Worm (Caenorhabditis elegans) whole organism, young adult: ENCODE measurements around the gene F55B11.2.

Experiments used
- F39B2.1 ChIP-seq: fragments of 200-800 bp; sonication (Bioruptor generic); IDR thresholded peaks from 2 replicates; pipeline ENCODE4 v1.3.6; 2022; ENCODE audit warnings: missing genetic modification reagents, missing genetic modification characterization, missing compliant biosample characterization
- F57A8.1 ChIP-seq: fragments of 200-800 bp; sonication (Bioruptor generic); optimal IDR thresholded peaks from 2 replicates; lab custom pipeline; 2018; ENCODE audit warnings: mild to moderate bottlenecking, missing genetic modification characterization, moderate library complexity, missing compliant biosample characterization
- K12H6.12 ChIP-seq: fragments of 200-800 bp; sonication (Bioruptor generic); optimal IDR thresholded peaks from 2 replicates; lab custom pipeline; 2018; ENCODE audit warnings: mild to moderate bottlenecking, missing genetic modification characterization, missing compliant biosample characterization
- Y53F4B.3 ChIP-seq: fragments of 200-800 bp; sonication (Bioruptor generic); IDR thresholded peaks from 2 replicates; pipeline ENCODE4 v1.3.6; 2022; ENCODE audit warnings: missing genetic modification reagents, missing genetic modification characterization, missing compliant biosample characterization
- ZK185.1 ChIP-seq: sonication (generic microtip); optimal IDR thresholded peaks from 2 replicates; lab custom pipeline; 2016; ENCODE audit warnings: mild to moderate bottlenecking, missing genetic modification characterization, missing compliant biosample characterization; ENCODE audit not compliant: poor library complexity, severe bottlenecking
- athp-1 ChIP-seq: sonication (generic microtip); optimal IDR thresholded peaks from 2 replicates; lab custom pipeline; 2017; ENCODE audit warnings: mild to moderate bottlenecking, missing genetic modification characterization, missing compliant biosample characterization
- attf-6 ChIP-seq: fragments of 200-800 bp; sonication (Bioruptor generic); IDR thresholded peaks from 2 replicates; pipeline ENCODE4 v1.3.6; 2022; ENCODE audit warnings: missing genetic modification reagents, missing genetic modification characterization, missing compliant biosample characterization
- ccch-3 ChIP-seq: fragments of 200-800 bp; sonication (Bioruptor generic); optimal IDR thresholded peaks from 2 replicates; lab custom pipeline; 2018; ENCODE audit warnings: mild to moderate bottlenecking, missing genetic modification characterization, missing compliant biosample characterization
- ceh-100 ChIP-seq: fragments of 200-800 bp; sonication (Bioruptor generic); IDR thresholded peaks from 2 replicates; pipeline ENCODE4 v1.3.6; 2022; ENCODE audit warnings: missing genetic modification reagents, missing genetic modification characterization, missing compliant biosample characterization
- chd-7 ChIP-seq: sonication (generic microtip); optimal IDR thresholded peaks from 2 replicates; lab custom pipeline; 2016; ENCODE audit warnings: mild to moderate bottlenecking, missing genetic modification characterization, moderate library complexity, missing compliant biosample characterization
- die-1 ChIP-seq: sonication (generic microtip); optimal IDR thresholded peaks from 2 replicates; lab custom pipeline; 2016; ENCODE audit warnings: missing genotype, mild to moderate bottlenecking, missing genetic modification characterization, missing compliant biosample characterization
- egrh-3 ChIP-seq: fragments of 200-800 bp; sonication (Bioruptor generic); IDR thresholded peaks from 2 replicates; pipeline ENCODE4 v1.3.6; 2022; ENCODE audit warnings: missing genetic modification reagents, missing genetic modification characterization, missing compliant biosample characterization
- ets-4 ChIP-seq: fragments of 200-800 bp; sonication (Bioruptor generic); optimal IDR thresholded peaks from 2 replicates; lab custom pipeline; 2018; ENCODE audit warnings: mild to moderate bottlenecking, missing genetic modification characterization, missing compliant biosample characterization
- him-1 ChIP-seq: sonication (generic microtip); optimal IDR thresholded peaks from 2 replicates; lab custom pipeline; 2016; ENCODE audit warnings: missing genotype, missing genetic modification reagents, missing genetic modification characterization, missing compliant biosample characterization
- hmg-1.2 ChIP-seq: fragments of 200-800 bp; sonication (Bioruptor generic); IDR thresholded peaks from 2 replicates; pipeline ENCODE4 v1.3.6; 2022; ENCODE audit warnings: missing genetic modification reagents, missing genetic modification characterization, missing compliant biosample characterization
- hrde-1 ChIP-seq: sonication (generic microtip); optimal IDR thresholded peaks from 2 replicates; lab custom pipeline; 2016; ENCODE audit warnings: missing genetic modification characterization, mild to moderate bottlenecking, missing compliant biosample characterization, moderate library complexity, missing genotype, missing genetic modification reagents, borderline replicate concordance
- madf-10 ChIP-seq: sonication (generic microtip); optimal IDR thresholded peaks from 2 replicates; lab custom pipeline; 2016; ENCODE audit warnings: mild to moderate bottlenecking, missing genetic modification characterization, missing compliant biosample characterization
- mxl-1 ChIP-seq: sonication (generic microtip); optimal IDR thresholded peaks from 2 replicates; lab custom pipeline; 2016; ENCODE audit warnings: missing genetic modification characterization, missing compliant biosample characterization
- nfyb-1 ChIP-seq: fragments of 200-800 bp; sonication (Bioruptor generic); IDR thresholded peaks from 2 replicates; pipeline ENCODE4 v1.3.6; 2022; ENCODE audit warnings: missing genetic modification reagents, missing genetic modification characterization, missing compliant biosample characterization
- nhr-27 ChIP-seq: fragments of 200-800 bp; sonication (Bioruptor generic); optimal IDR thresholded peaks from 2 replicates; lab custom pipeline; 2018; ENCODE audit warnings: mild to moderate bottlenecking, missing genetic modification characterization, moderate library complexity, missing compliant biosample characterization
- nhr-80 ChIP-seq: sonication (generic microtip); optimal IDR thresholded peaks from 2 replicates; lab custom pipeline; 2016; ENCODE audit warnings: missing genetic modification characterization, missing compliant biosample characterization
- nhr-90 ChIP-seq: sonication (generic microtip); optimal IDR thresholded peaks from 2 replicates; lab custom pipeline; 2016; ENCODE audit warnings: missing genotype, mild to moderate bottlenecking, missing genetic modification characterization, missing compliant biosample characterization
- pbrm-1 ChIP-seq: fragments of 200-800 bp; sonication (Bioruptor generic); IDR thresholded peaks from 2 replicates; pipeline ENCODE4 v1.3.6; 2022; ENCODE audit warnings: missing genetic modification reagents, missing genetic modification characterization, missing compliant biosample characterization
- snpc-1.1 ChIP-seq: sonication (generic microtip); optimal IDR thresholded peaks from 2 replicates; lab custom pipeline; 2017; ENCODE audit warnings: missing genetic modification characterization, mild to moderate bottlenecking, missing compliant biosample characterization, antibody characterized with exemption, moderate library complexity, missing genotype, missing genetic modification reagents; ENCODE audit not compliant: insufficient read depth
- snpc-3.4 ChIP-seq: sonication (generic microtip); optimal IDR thresholded peaks from 2 replicates; lab custom pipeline; 2017; ENCODE audit warnings: missing genetic modification characterization, mild to moderate bottlenecking, missing compliant biosample characterization, antibody characterized with exemption, moderate library complexity, missing genotype, missing genetic modification reagents
- snpc-4 ChIP-seq, 5 experiments: fragments of 150-350 bp in 1 of 5; sonication (generic microtip) in 4 of 5; optimal IDR thresholded peaks; 2 replicates each; lab custom pipeline; 2014 to 2018; ENCODE audit warnings: missing genetic modification characterization in 5 of 5, missing biosample characterization in 3 of 5, antibody characterized with exemption in 2 of 5, mild to moderate bottlenecking in 2 of 5, missing compliant biosample characterization in 2 of 5, missing genotype in 2 of 5, moderate library complexity in 2 of 5, missing genetic modification reagents in 1 of 5
- somi-1 ChIP-seq: fragments of 200-800 bp; sonication (Bioruptor generic); optimal IDR thresholded peaks from 2 replicates; lab custom pipeline; 2018; ENCODE audit warnings: mild to moderate bottlenecking, missing genetic modification characterization, missing compliant biosample characterization
- unc-62 ChIP-seq: fragments of 150-350 bp; optimal IDR thresholded peaks from 2 replicates; lab custom pipeline; 2014; ENCODE audit warnings: missing biosample characterization, missing genetic modification reagents, missing genetic modification characterization
- ztf-26 ChIP-seq: sonication (generic microtip); optimal IDR thresholded peaks from 2 replicates; lab custom pipeline; 2017; ENCODE audit warnings: missing genetic modification characterization, missing compliant biosample characterization

F55B11.2 gene

DNA sequence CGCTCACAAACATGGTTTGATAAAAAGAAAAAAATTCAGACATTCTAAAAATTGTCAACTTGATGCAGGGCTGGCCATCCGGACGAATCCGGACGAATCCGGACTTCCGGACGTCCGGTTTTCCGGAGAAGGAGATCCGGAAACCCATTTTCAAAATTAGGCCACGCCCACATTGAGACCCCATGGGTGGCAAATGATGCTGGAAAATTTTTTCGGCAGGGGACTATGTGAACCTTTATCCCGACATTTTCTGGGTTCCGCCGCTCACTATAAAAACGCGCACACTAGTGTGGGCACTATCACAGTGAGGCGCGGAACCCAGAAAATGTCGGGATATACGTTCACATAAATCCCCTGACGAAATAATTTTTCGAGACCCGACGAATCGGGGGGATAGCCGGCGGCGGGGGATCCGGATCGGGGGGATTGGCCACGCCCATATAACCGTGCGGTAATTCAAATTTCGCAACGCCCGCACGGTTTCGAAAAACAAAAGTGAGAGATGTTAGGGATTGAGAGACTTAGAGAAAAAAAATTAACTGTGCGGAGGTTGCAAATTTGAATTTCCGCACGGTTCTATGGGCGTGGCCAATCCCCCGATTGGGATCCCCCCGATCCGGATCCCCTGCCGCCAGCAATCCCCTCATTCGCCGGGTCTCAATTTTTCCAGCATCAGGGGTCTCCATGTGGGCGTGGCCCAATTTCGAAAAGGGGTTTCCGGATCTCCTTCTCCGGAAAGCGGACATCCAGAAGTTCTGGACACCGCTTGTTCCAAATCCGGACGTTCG is 35.1 kb downstream of the F55B11.2 start:
- TF ChIP-seq snpc-4 (GFP tag; optimal IDR thresholded peaks at IDR 0.05; lab: Kevin White, UChicago) (peak; percentile 65), snpc-4 (tag; optimal IDR thresholded peaks at IDR 0.05; lab: Kevin White, UChicago) (peak; percentile 23 to 93 (median 34)), ceh-100 (GFP tag; lab: Robert Waterston, UW) (peak; percentile 52), die-1 (tag; lab: Kevin White, UChicago) (no peak), attf-6 (GFP tag; lab: Robert Waterston, UW) (peak; percentile 94), egrh-3 (GFP tag; lab: Robert Waterston, UW) (peak; percentile 37; the same call in 1 of the 2 replicates), snpc-1.1 (tag; lab: Kevin White, UChicago) (peak; percentile 48), Y53F4B.3 (GFP tag; lab: Robert Waterston, UW) (no peak), pbrm-1 (GFP tag; lab: Robert Waterston, UW) (peak; percentile 42; the same call in 1 of the 2 replicates), hmg-1.2 (GFP tag; lab: Robert Waterston, UW) (peak; percentile 75)

DNA sequence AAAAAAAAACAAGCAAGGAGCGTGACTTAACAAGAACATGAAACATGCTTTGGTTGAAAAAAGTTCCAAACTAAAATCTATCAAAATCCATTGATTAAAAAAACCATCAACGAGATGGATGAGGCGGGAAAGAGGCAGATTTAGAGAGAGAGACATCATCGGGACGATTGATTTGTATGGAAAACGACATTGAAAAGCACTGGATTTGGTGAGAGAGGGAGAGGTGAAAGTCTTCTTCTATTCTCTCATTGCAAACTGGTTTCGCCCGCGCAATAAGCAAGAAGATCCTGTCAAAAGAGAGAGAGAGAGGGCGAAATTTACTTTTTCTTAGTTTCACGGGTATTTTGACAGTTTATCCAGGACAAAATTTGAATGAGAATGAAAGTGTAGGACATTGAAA is 38.0 kb downstream of the F55B11.2 start:
- TF ChIP-seq snpc-4 (GFP tag; optimal IDR thresholded peaks at IDR 0.05; lab: Kevin White, UChicago) (no peak), snpc-4 (tag; optimal IDR thresholded peaks at IDR 0.05; lab: Kevin White, UChicago) (peak in 2 of 4 experiments; percentile 9 to 30), chd-7 (tag; lab: Kevin White, UChicago) (no peak)

DNA sequence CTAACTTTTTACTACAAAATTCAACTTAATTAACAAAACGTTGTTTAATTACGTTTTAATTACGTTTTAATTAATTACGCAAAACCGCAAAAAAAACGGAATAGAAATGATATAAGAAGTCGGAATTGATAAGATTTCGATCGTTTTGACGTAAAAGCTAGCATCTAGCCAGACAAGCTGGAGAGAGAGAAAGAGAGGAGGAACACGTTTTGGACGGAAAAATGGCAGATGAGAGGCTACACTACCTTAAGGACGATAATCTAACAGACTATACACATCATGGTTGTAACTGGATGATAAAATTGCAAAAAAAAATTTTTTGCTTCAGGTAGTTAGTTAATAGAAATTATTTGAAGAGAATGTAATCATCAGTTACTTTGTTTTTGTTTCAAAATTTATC is 38.9 kb downstream of the F55B11.2 start:
- TF ChIP-seq madf-10 (tag; lab: Kevin White, UChicago), result no peak
- TF ChIP-seq somi-1 (GFP tag; lab: Kevin White, UChicago), result no peak
- TF ChIP-seq ets-4 (GFP tag; lab: Kevin White, UChicago), result no peak
- no peak for TF ChIP-seq F57A8.1 (GFP tag; lab: Kevin White, UChicago)
- no peak for TF ChIP-seq ZK185.1
- TF ChIP-seq nhr-90 (tag; lab: Kevin White, UChicago), result no peak
- no peak for TF ChIP-seq K12H6.12
- TF ChIP-seq F39B2.1, result no peak
- no peak for TF ChIP-seq snpc-3.4 (tag; lab: Kevin White, UChicago)
- TF ChIP-seq hrde-1 (tag; lab: Kevin White, UChicago), result no peak
- TF ChIP-seq mxl-1, result no peak
- TF ChIP-seq nhr-27 (tag; lab: Kevin White, UChicago), result no peak
- no peak for TF ChIP-seq Y53F4B.3 (GFP tag; lab: Robert Waterston, UW)
- no peak for TF ChIP-seq nfyb-1 (GFP tag; lab: Robert Waterston, UW)
- no peak for TF ChIP-seq nhr-80 (tag; lab: Kevin White, UChicago)

DNA sequence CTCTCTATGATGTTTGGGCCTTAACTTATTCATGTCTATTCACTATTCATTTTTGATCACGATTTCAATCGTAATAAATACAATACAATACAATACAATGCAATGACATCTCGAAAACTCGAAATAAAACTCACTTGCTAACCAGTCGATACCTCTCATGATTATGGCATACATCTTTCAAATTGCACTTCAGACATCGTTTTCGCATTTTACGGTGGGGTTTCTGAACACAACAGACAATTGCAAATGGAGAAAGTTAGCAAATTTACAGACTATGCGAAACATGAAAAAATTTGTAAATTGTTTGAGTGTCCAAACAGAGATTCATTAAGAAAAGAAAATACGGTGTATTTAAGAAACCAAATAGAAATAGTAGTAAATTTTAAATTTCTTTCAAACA is 39.6 kb downstream of the F55B11.2 start, which contains the start of gene paqr-3:
Gene paqr-3, minus strand, starts transcription at position 210 of the 400 bp plus-strand sequence.
- TF ChIP-seq unc-62 (GFP tag; lab: Kevin White, UChicago) (no peak), attf-6 (GFP tag; lab: Robert Waterston, UW) (peak; percentile 81), snpc-4 (GFP tag; optimal IDR thresholded peaks at IDR 0.05; lab: Kevin White, UChicago) (no peak), snpc-4 (tag; optimal IDR thresholded peaks at IDR 0.05; lab: Kevin White, UChicago) (peak in 2 of 4 experiments; percentile 32 to 57)

DNA sequence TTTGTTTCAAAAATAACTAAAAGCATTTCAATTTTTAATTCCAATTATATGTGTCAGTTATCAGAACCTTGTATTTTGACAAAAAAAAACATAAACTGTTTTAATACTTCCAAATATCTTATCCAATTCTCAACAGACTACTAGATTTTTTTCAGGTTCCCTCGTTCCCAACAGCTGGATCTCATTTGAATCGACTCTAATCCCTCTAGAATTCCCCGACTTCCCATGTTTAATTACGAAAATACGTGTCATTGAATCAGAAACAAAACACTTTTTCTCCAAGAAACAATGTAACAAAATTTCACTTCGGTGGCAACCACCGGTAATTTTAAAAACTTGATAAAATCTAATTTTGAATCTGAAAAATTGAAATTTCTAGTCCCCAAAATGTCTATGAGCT is 43.9 kb downstream of the F55B11.2 start:
- TF ChIP-seq athp-1 (tag; lab: Kevin White, UChicago), result no peak
- no peak for TF ChIP-seq him-1
- no peak for TF ChIP-seq nhr-90 (tag; lab: Kevin White, UChicago)
- TF ChIP-seq ztf-26 (tag; lab: Kevin White, UChicago), result no peak
- TF ChIP-seq snpc-4 (GFP tag; optimal IDR thresholded peaks at IDR 0.05; lab: Kevin White, UChicago), result no peak
- no peak for TF ChIP-seq snpc-4 (tag; optimal IDR thresholded peaks at IDR 0.05; lab: Kevin White, UChicago)
- no peak for TF ChIP-seq ccch-3 (GFP tag; lab: Kevin White, UChicago)
